Fruit fly (Drosophila melanogaster) whole organism, embryonic: Measurements from ENCODE around the gene spz3.

Source experiments
- CG14965 ChIP-seq: fragments of 200-800 bp; sonication (Bioruptor generic); optimal IDR thresholded peaks from 2 replicates; lab custom pipeline; 2016; ENCODE audit warnings: missing biosample characterization, missing genetic modification characterization, borderline replicate concordance
- CG17328 ChIP-seq: fragments of 200-800 bp; sonication (Bioruptor generic); IDR thresholded peaks from 2 replicates; pipeline ENCODE4 v1.3.6; 2022; ENCODE audit warnings: missing biosample characterization, missing genetic modification characterization
- Lpt ChIP-seq: fragments of >200 bp; optimal IDR thresholded peaks from 2 replicates; lab custom pipeline; 2018; ENCODE audit warnings: missing biosample characterization, missing genetic modification characterization
- crc ChIP-seq: fragments of 200-800 bp; sonication (Bioruptor generic); optimal IDR thresholded peaks from 2 replicates; lab custom pipeline; 2016; ENCODE audit warnings: missing biosample characterization, missing genetic modification characterization
- da ChIP-seq: fragments of 200-800 bp; sonication (Bioruptor generic); optimal IDR thresholded peaks from 2 replicates; lab custom pipeline; 2016; ENCODE audit warnings: missing biosample characterization, missing genetic modification characterization
- lab ChIP-seq: fragments of 200-800 bp; sonication (Bioruptor generic); optimal IDR thresholded peaks from 3 replicates; lab custom pipeline; 2017; ENCODE audit warnings: missing biosample characterization, missing genetic modification characterization, mild to moderate bottlenecking, moderate library complexity, missing genetic modification reagents
- lola ChIP-seq, 3 experiments: fragments of >200 bp in 2 of 3; fragments of 200-800 bp in 1 of 3; sonication (Bioruptor generic) in 1 of 3; optimal IDR thresholded peaks; 2 replicates each; lab custom pipeline; 2017 to 2019; ENCODE audit warnings: missing biosample characterization in 3 of 3, missing genetic modification characterization in 3 of 3, mild to moderate bottlenecking in 1 of 3, moderate library complexity in 1 of 3
- odd ChIP-seq: fragments of 200-800 bp; sonication (Bioruptor generic); optimal IDR thresholded peaks from 2 replicates; lab custom pipeline; 2017; ENCODE audit warnings: missing biosample characterization, mild to moderate bottlenecking, missing genetic modification characterization
- schlank ChIP-seq: fragments of 200-800 bp; sonication (Bioruptor generic); optimal IDR thresholded peaks from 2 replicates; lab custom pipeline; 2018; ENCODE audit warnings: missing biosample characterization, mild to moderate bottlenecking, missing genetic modification characterization
- twi ChIP-seq: fragments of 200-800 bp; optimal IDR thresholded peaks from 2 replicates; lab custom pipeline; 2019; ENCODE audit warnings: missing biosample characterization, mild to moderate bottlenecking, missing genetic modification characterization, moderate library complexity
- unpg ChIP-seq: fragments of 200-800 bp; sonication (Bioruptor generic); optimal IDR thresholded peaks from 3 replicates; lab custom pipeline; 2018; ENCODE audit warnings: missing biosample characterization, mild to moderate bottlenecking, missing genetic modification characterization, moderate library complexity

DNA sequence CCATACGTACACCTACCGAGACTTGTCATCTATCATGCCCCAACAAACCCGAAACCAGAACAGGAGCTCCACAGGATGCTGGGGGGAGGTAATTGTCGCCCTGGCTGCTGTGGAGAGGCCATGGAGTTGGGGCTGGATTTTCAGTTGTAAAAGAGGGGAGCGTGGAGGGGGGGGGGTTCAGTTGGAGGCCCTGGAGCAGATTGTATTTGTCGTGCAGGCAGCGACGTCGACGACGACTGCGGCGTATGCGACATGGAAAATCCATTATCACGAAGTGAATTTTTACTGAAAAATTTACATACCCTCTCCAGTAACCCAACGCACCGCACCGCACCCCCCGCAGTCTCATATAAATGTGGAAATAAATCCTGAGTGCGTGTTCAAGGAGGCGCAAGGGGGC is 45.7 kb downstream of the spz3 start:
- TF ChIP-seq lab (GFP tag; lab: Kevin White, UChicago) (no peak), CG14965 (GFP tag; lab: Kevin White, UChicago) (no peak), CG17328 (no peak), schlank (tag; lab: Kevin White, UChicago) (no peak), Lpt (GFP tag; lab: Kevin White, UChicago) (no peak), odd (GFP tag; lab: Kevin White, UChicago) (no peak), unpg (GFP tag; lab: Kevin White, UChicago) (no peak), crc (GFP tag; lab: Kevin White, UChicago) (no peak), lola (GFP tag; optimal IDR thresholded peaks at IDR 0.05; lab: Kevin White, UChicago) (no peak), twi (tag; lab: Kevin White, UChicago) (no peak), da (no peak)
